Fruit fly (Drosophila melanogaster): ENCODE measurements around the gene Inx5.

Gene Inx5

dm6 chrX:19170791-19171190, at the start of gene Inx5:
Gene Inx5, minus strand, starts transcription at chrX:19170883.
- no peak for TF ChIP-seq Myc (optimal IDR thresholded peaks at IDR 0.05)
- TF ChIP-seq Sin3A (optimal IDR thresholded peaks at IDR 0.05) = no peak
- TF ChIP-seq h (optimal IDR thresholded peaks at IDR 0.05) = no peak
- no peak for TF ChIP-seq ttk (optimal IDR thresholded peaks at IDR 0.05)
- no peak for TF ChIP-seq psq (optimal IDR thresholded peaks at IDR 0.05)
- no peak for TF ChIP-seq insv (optimal IDR thresholded peaks at IDR 0.05)

- TF ChIP-seq h (optimal IDR thresholded peaks at IDR 0.05) (no peak), psq (optimal IDR thresholded peaks at IDR 0.05) (no peak), Myc (optimal IDR thresholded peaks at IDR 0.05) (no peak)
These were observed 49.7 kb upstream of the Inx5 start, which contains the start of gene CG7884 for dm6 chrX:19220415-19220814. Gene CG7884, plus strand, starts transcription at chrX:19220622.

- TF ChIP-seq Myc (optimal IDR thresholded peaks at IDR 0.05) (no peak), insv (optimal IDR thresholded peaks at IDR 0.05) (no peak)
These were observed 46.0 kb upstream of the Inx5 start for dm6 chrX:19216671-19217070.

- no peak for TF ChIP-seq Sin3A (optimal IDR thresholded peaks at IDR 0.05)
- TF ChIP-seq insv (optimal IDR thresholded peaks at IDR 0.05) = no peak
- TF ChIP-seq psq (optimal IDR thresholded peaks at IDR 0.05) = no peak
- no peak for TF ChIP-seq h (optimal IDR thresholded peaks at IDR 0.05)
- TF ChIP-seq ttk (optimal IDR thresholded peaks at IDR 0.05) = no peak
- no peak for TF ChIP-seq Myc (optimal IDR thresholded peaks at IDR 0.05)
These were observed 44.5 kb upstream of the Inx5 start, which contains the start of gene Muc18B for dm6 chrX:19215215-19215614. Gene Muc18B, plus strand, starts transcription at chrX:19215515.

- TF ChIP-seq h (optimal IDR thresholded peaks at IDR 0.05) (no peak), Sin3A (optimal IDR thresholded peaks at IDR 0.05) (no peak), ttk (optimal IDR thresholded peaks at IDR 0.05) (no peak), Myc (optimal IDR thresholded peaks at IDR 0.05) (no peak), insv (optimal IDR thresholded peaks at IDR 0.05) (no peak), psq (optimal IDR thresholded peaks at IDR 0.05) (no peak)
These were observed 42.3 kb upstream of the Inx5 start, which contains the start of gene Mur18B for dm6 chrX:19212954-19213353. Gene Mur18B, plus strand, starts transcription at chrX:19213254.

dm6 chrX:19211982-19212381, 41.3 kb upstream of the Inx5 start, which contains the start of gene CG14195:
Gene CG14195, minus strand, starts transcription at chrX:19212082.
- TF ChIP-seq psq (optimal IDR thresholded peaks at IDR 0.05) (no peak), Myc (optimal IDR thresholded peaks at IDR 0.05) (no peak), ttk (optimal IDR thresholded peaks at IDR 0.05) (no peak), Sin3A (optimal IDR thresholded peaks at IDR 0.05) (no peak), insv (optimal IDR thresholded peaks at IDR 0.05) (no peak), h (optimal IDR thresholded peaks at IDR 0.05) (no peak)

- TF ChIP-seq ttk (optimal IDR thresholded peaks at IDR 0.05) = no peak
- no peak for TF ChIP-seq insv (optimal IDR thresholded peaks at IDR 0.05)
- no peak for TF ChIP-seq Myc (optimal IDR thresholded peaks at IDR 0.05)
- no peak for TF ChIP-seq Sin3A (optimal IDR thresholded peaks at IDR 0.05)
- TF ChIP-seq h (optimal IDR thresholded peaks at IDR 0.05) = no peak
- TF ChIP-seq psq (optimal IDR thresholded peaks at IDR 0.05) = no peak
These were observed 37.3 kb upstream of the Inx5 start, which contains the start of gene Ulp1 for dm6 chrX:19208014-19208413. Gene Ulp1, minus strand, starts transcription at chrX:19208187.

dm6 chrX:19201630-19202029, 30.9 kb upstream of the Inx5 start, which contains the start of gene CG7990:
Gene CG7990, minus strand, starts transcription at chrX:19201979.
- TF ChIP-seq h (optimal IDR thresholded peaks at IDR 0.05) (no peak), ttk (optimal IDR thresholded peaks at IDR 0.05) (no peak), psq (optimal IDR thresholded peaks at IDR 0.05) (no peak)

- TF ChIP-seq ttk (optimal IDR thresholded peaks at IDR 0.05) (no peak), Myc (optimal IDR thresholded peaks at IDR 0.05) (no peak), insv (optimal IDR thresholded peaks at IDR 0.05) (no peak), Sin3A (optimal IDR thresholded peaks at IDR 0.05) (no peak)
These were observed 22.7 kb upstream of the Inx5 start, which contains the start of the genes CG7914 and CG14194 for dm6 chrX:19193336-19193735. Gene CG7914, minus strand, starts transcription at chrX:19193448. Gene CG14194, plus strand, starts transcription at chrX:19193555.

dm6 chrX:19191597-19191996, 20.9 kb upstream of the Inx5 start:
- TF ChIP-seq Myc (optimal IDR thresholded peaks at IDR 0.05) (no peak), ttk (optimal IDR thresholded peaks at IDR 0.05) (no peak), h (optimal IDR thresholded peaks at IDR 0.05) (no peak), Sin3A (optimal IDR thresholded peaks at IDR 0.05) (no peak), insv (optimal IDR thresholded peaks at IDR 0.05) (no peak)

dm6 chrX:19191050-19191449, 20.4 kb upstream of the Inx5 start:
- TF ChIP-seq psq (optimal IDR thresholded peaks at IDR 0.05) (no peak), ttk (optimal IDR thresholded peaks at IDR 0.05) (no peak), insv (optimal IDR thresholded peaks at IDR 0.05) (no peak), Sin3A (optimal IDR thresholded peaks at IDR 0.05) (no peak), h (optimal IDR thresholded peaks at IDR 0.05) (no peak), Myc (optimal IDR thresholded peaks at IDR 0.05) (no peak)

dm6 chrX:19189903-19190302, 19.2 kb upstream of the Inx5 start, which contains the start of gene HP1D3csd:
Gene HP1D3csd, plus strand, starts transcription at chrX:19190214.
- TF ChIP-seq ttk (optimal IDR thresholded peaks at IDR 0.05) = no peak
- no peak for TF ChIP-seq Sin3A (optimal IDR thresholded peaks at IDR 0.05)
- TF ChIP-seq h (optimal IDR thresholded peaks at IDR 0.05) = no peak
- no peak for TF ChIP-seq Myc (optimal IDR thresholded peaks at IDR 0.05)
- TF ChIP-seq psq (optimal IDR thresholded peaks at IDR 0.05) = no peak
- no peak for TF ChIP-seq insv (optimal IDR thresholded peaks at IDR 0.05)

- TF ChIP-seq Myc (optimal IDR thresholded peaks at IDR 0.05) = no peak
- no peak for TF ChIP-seq psq (optimal IDR thresholded peaks at IDR 0.05)
- no peak for TF ChIP-seq insv (optimal IDR thresholded peaks at IDR 0.05)
- TF ChIP-seq h (optimal IDR thresholded peaks at IDR 0.05) = no peak
- no peak for TF ChIP-seq Sin3A (optimal IDR thresholded peaks at IDR 0.05)
- no peak for TF ChIP-seq ttk (optimal IDR thresholded peaks at IDR 0.05)
These were observed 17.0 kb upstream of the Inx5 start, which contains the start of gene Mec2 for dm6 chrX:19187624-19188085. Gene Mec2, plus strand, starts transcription at chrX:19188035.

Data from Kc167 (cell line).